Fruit fly (Drosophila melanogaster) whole organism, embryonic: ENCODE measurements around the gene CG15296.

ENCODE experiments used
- Atf3 ChIP-seq: fragments of 200-800 bp; sonication (Bioruptor generic); optimal IDR thresholded peaks from 3 replicates; lab custom pipeline; 2016; ENCODE audit warnings: missing biosample characterization, missing genetic modification characterization
- BtbVII ChIP-seq: fragments of 200-800 bp; sonication (Bioruptor generic); optimal IDR thresholded peaks from 3 replicates; lab custom pipeline; 2017; ENCODE audit warnings: missing biosample characterization, mild to moderate bottlenecking, missing genetic modification characterization
- CG10543 ChIP-seq: fragments of 200-800 bp; sonication (Bioruptor generic); optimal IDR thresholded peaks from 3 replicates; lab custom pipeline; 2017; ENCODE audit warnings: missing biosample characterization, mild to moderate bottlenecking, missing genetic modification characterization, moderate library complexity
- CG11504 ChIP-seq: fragments of 200-800 bp; sonication (Bioruptor generic); optimal IDR thresholded peaks from 3 replicates; lab custom pipeline; 2019; ENCODE audit warnings: missing biosample characterization, mild to moderate bottlenecking, missing genetic modification characterization, moderate library complexity
- CG1529 ChIP-seq: fragments of 200-800 bp; sonication (Bioruptor generic); optimal IDR thresholded peaks from 3 replicates; lab custom pipeline; 2018; ENCODE audit warnings: missing biosample characterization, missing genetic modification characterization
- CG17186 ChIP-seq: fragments of 200-800 bp; sonication (Bioruptor generic); optimal IDR thresholded peaks from 3 replicates; lab custom pipeline; 2017; ENCODE audit warnings: missing biosample characterization, missing genetic modification reagents, missing genetic modification characterization
- CG17612 ChIP-seq: fragments of 200-800 bp; sonication (Bioruptor generic); IDR thresholded peaks from 2 replicates; pipeline ENCODE4 v1.3.6; 2022; ENCODE audit warnings: missing biosample characterization, missing genetic modification characterization
- CG17802 ChIP-seq: fragments of 200-800 bp; sonication (Bioruptor generic); optimal IDR thresholded peaks from 2 replicates; lab custom pipeline; 2018; ENCODE audit warnings: missing biosample characterization, mild to moderate bottlenecking, missing genetic modification characterization, moderate library complexity
- CG17829 ChIP-seq: fragments of 200-800 bp; optimal IDR thresholded peaks from 2 replicates; lab custom pipeline; 2019; ENCODE audit warnings: missing biosample characterization, mild to moderate bottlenecking, missing genetic modification characterization, moderate library complexity
- CG18764 ChIP-seq: fragments of 200-800 bp; sonication (Bioruptor generic); optimal IDR thresholded peaks from 3 replicates; lab custom pipeline; 2016; ENCODE audit warnings: missing biosample characterization, missing genetic modification characterization
- CG31388 ChIP-seq: fragments of 200-800 bp; sonication (Bioruptor generic); optimal IDR thresholded peaks from 2 replicates; lab custom pipeline; 2016; ENCODE audit warnings: missing biosample characterization, missing genetic modification characterization
- CG3407 ChIP-seq: fragments of 200-800 bp; sonication (Bioruptor generic); optimal IDR thresholded peaks from 2 replicates; lab custom pipeline; 2018; ENCODE audit warnings: missing biosample characterization, mild to moderate bottlenecking, missing genetic modification characterization
- CG34376 ChIP-seq: fragments of 200-800 bp; sonication (Bioruptor generic); optimal IDR thresholded peaks from 2 replicates; lab custom pipeline; 2018; ENCODE audit warnings: missing biosample characterization, mild to moderate bottlenecking, missing genetic modification characterization
- CG7271 ChIP-seq: fragments of 200-800 bp; sonication (Bioruptor generic); optimal IDR thresholded peaks from 2 replicates; lab custom pipeline; 2018; ENCODE audit warnings: missing biosample characterization, mild to moderate bottlenecking, missing genetic modification characterization, moderate library complexity
- CG7556 ChIP-seq: fragments of 200-800 bp; sonication (Bioruptor generic); optimal IDR thresholded peaks from 2 replicates; lab custom pipeline; 2017; ENCODE audit warnings: missing biosample characterization, mild to moderate bottlenecking, missing genetic modification characterization
- CG8290 ChIP-seq, 3 experiments: fragments of 200-800 bp; sonication (Bioruptor generic); optimal IDR thresholded peaks; 2 replicates each; lab custom pipeline; 2016 to 2019; ENCODE audit warnings: missing biosample characterization in 3 of 3, missing genetic modification characterization in 3 of 3, mild to moderate bottlenecking in 2 of 3, moderate library complexity in 1 of 3
- CG8359 ChIP-seq: fragments of 200-800 bp; sonication (Bioruptor generic); optimal IDR thresholded peaks from 2 replicates; lab custom pipeline; 2017; ENCODE audit warnings: missing biosample characterization, mild to moderate bottlenecking, missing genetic modification characterization, borderline replicate concordance
- CG8765 ChIP-seq: fragments of 200-800 bp; sonication (Bioruptor generic); IDR thresholded peaks from 2 replicates; pipeline ENCODE4 v1.3.6; 2022; ENCODE audit warnings: missing biosample characterization, missing genetic modification characterization
- CG8944 ChIP-seq: fragments of 200-800 bp; sonication (Bioruptor generic); optimal IDR thresholded peaks from 3 replicates; lab custom pipeline; 2016; ENCODE audit warnings: missing biosample characterization, missing genetic modification characterization
- CG9797 ChIP-seq: fragments of 200-800 bp; sonication (Bioruptor generic); optimal IDR thresholded peaks from 3 replicates; lab custom pipeline; 2018; ENCODE audit warnings: missing biosample characterization, mild to moderate bottlenecking, missing genetic modification characterization
- CG9817 ChIP-seq: fragments of 200-800 bp; sonication (Bioruptor generic); optimal IDR thresholded peaks from 2 replicates; lab custom pipeline; 2018; ENCODE audit warnings: missing biosample characterization, mild to moderate bottlenecking, missing genetic modification characterization, moderate library complexity
- CG9932 ChIP-seq: fragments of 200-800 bp; sonication (Bioruptor generic); IDR thresholded peaks from 2 replicates; pipeline ENCODE4 v1.3.6; 2022; ENCODE audit warnings: missing biosample characterization, missing genetic modification characterization
- Dek ChIP-seq: fragments of 200-800 bp; sonication (Bioruptor generic); optimal IDR thresholded peaks from 3 replicates; lab custom pipeline; 2019; ENCODE audit warnings: missing biosample characterization, mild to moderate bottlenecking, missing genetic modification characterization, moderate library complexity
- Dip2 ChIP-seq: fragments of 200-800 bp; sonication (Bioruptor generic); IDR thresholded peaks from 2 replicates; pipeline ENCODE4 v1.3.6; 2022; ENCODE audit warnings: missing biosample characterization, missing genetic modification characterization
- Dp ChIP-seq: fragments of 200-800 bp; sonication (Bioruptor generic); optimal IDR thresholded peaks from 2 replicates; lab custom pipeline; 2018; ENCODE audit warnings: missing biosample characterization, mild to moderate bottlenecking, missing genetic modification characterization, moderate library complexity
- HLH54F ChIP-seq: fragments of 200-800 bp; sonication (Bioruptor generic); optimal IDR thresholded peaks from 3 replicates; lab custom pipeline; 2016; ENCODE audit warnings: missing biosample characterization, missing genetic modification characterization
- Hey ChIP-seq: fragments of 200-800 bp; sonication (Bioruptor generic); optimal IDR thresholded peaks from 3 replicates; lab custom pipeline; 2018; ENCODE audit warnings: missing biosample characterization, mild to moderate bottlenecking, missing genetic modification characterization
- Hr3 ChIP-seq: fragments of 200-800 bp; sonication (Bioruptor generic); optimal IDR thresholded peaks from 3 replicates; lab custom pipeline; 2016; ENCODE audit warnings: missing biosample characterization, missing genetic modification characterization
- Jarid2 ChIP-seq: fragments of 200-800 bp; sonication (Bioruptor generic); optimal IDR thresholded peaks from 3 replicates; lab custom pipeline; 2017; ENCODE audit warnings: mild to moderate bottlenecking, missing biosample characterization, missing genetic modification reagents, missing genetic modification characterization
- MBD-R2 ChIP-seq: fragments of 200-800 bp; sonication (Bioruptor generic); IDR thresholded peaks from 2 replicates; pipeline ENCODE4 v1.3.6; 2022; ENCODE audit warnings: missing biosample characterization, missing genetic modification characterization
- Mrtf ChIP-seq: fragments of 200-800 bp; sonication (Bioruptor generic); IDR thresholded peaks from 3 replicates; pipeline ENCODE4 v1.3.6; 2022; ENCODE audit warnings: missing biosample characterization, missing genetic modification characterization
- NC2β ChIP-seq: fragments of 200-800 bp; sonication (Bioruptor generic); optimal IDR thresholded peaks from 2 replicates; lab custom pipeline; 2016; ENCODE audit warnings: missing biosample characterization, missing genetic modification characterization
- Oli ChIP-seq: fragments of 200-800 bp; sonication (Bioruptor generic); optimal IDR thresholded peaks from 2 replicates; lab custom pipeline; 2018; ENCODE audit warnings: missing biosample characterization, mild to moderate bottlenecking, missing genetic modification characterization, moderate library complexity
- Ptx1 ChIP-seq: fragments of 200-800 bp; sonication (Bioruptor generic); IDR thresholded peaks from 2 replicates; pipeline ENCODE4 v1.3.6; 2022; ENCODE audit warnings: missing biosample characterization, missing genetic modification characterization
- Side ChIP-seq: fragments of 200-800 bp; sonication (Bioruptor generic); optimal IDR thresholded peaks from 2 replicates; lab custom pipeline; 2016; ENCODE audit warnings: missing biosample characterization, missing genetic modification characterization
- Taf1 ChIP-seq: fragments of 200-800 bp; sonication (Bioruptor generic); IDR thresholded peaks from 2 replicates; pipeline ENCODE4 v1.3.6; 2022; ENCODE audit warnings: missing biosample characterization, missing genetic modification characterization
- abd-A ChIP-seq: fragments of 200-800 bp; sonication (Bioruptor generic); optimal IDR thresholded peaks from 3 replicates; lab custom pipeline; 2019; ENCODE audit warnings: missing biosample characterization, mild to moderate bottlenecking, missing genetic modification characterization, moderate library complexity
- ara ChIP-seq: fragments of 200-800 bp; sonication (Bioruptor generic); IDR thresholded peaks from 2 replicates; pipeline ENCODE4 v1.3.6; 2022; ENCODE audit warnings: missing biosample characterization, missing genetic modification characterization
- bbx ChIP-seq: fragments of 200-800 bp; sonication (Bioruptor generic); IDR thresholded peaks from 2 replicates; pipeline ENCODE4 v1.3.6; 2022; ENCODE audit warnings: missing biosample characterization, missing genetic modification characterization; ENCODE audit not compliant: partially characterized antibody
- bowl ChIP-seq: fragments of 200-800 bp; sonication (Bioruptor generic); IDR thresholded peaks from 2 replicates; pipeline ENCODE4 v1.3.6; 2022; ENCODE audit warnings: missing biosample characterization, missing genetic modification characterization
- btn ChIP-seq: fragments of 200-800 bp; sonication (Bioruptor generic); optimal IDR thresholded peaks from 2 replicates; lab custom pipeline; 2016; ENCODE audit warnings: missing biosample characterization, missing genetic modification characterization
- cad ChIP-seq: fragments of >200 bp; optimal IDR thresholded peaks from 2 replicates; lab custom pipeline; 2017; ENCODE audit warnings: missing biosample characterization, missing genetic modification characterization
- cato ChIP-seq: fragments of 200-800 bp; sonication (Bioruptor generic); optimal IDR thresholded peaks from 2 replicates; lab custom pipeline; 2016; ENCODE audit warnings: missing biosample characterization, missing genetic modification characterization, borderline replicate concordance
- chn ChIP-seq: fragments of 200-800 bp; sonication (Bioruptor generic); optimal IDR thresholded peaks from 2 replicates; lab custom pipeline; 2016; ENCODE audit warnings: missing biosample characterization, missing genetic modification characterization
- crol ChIP-seq: fragments of 200-800 bp; sonication (Bioruptor generic); IDR thresholded peaks from 2 replicates; pipeline ENCODE4 v1.3.6; 2022; ENCODE audit warnings: missing biosample characterization, missing genetic modification characterization
- dan ChIP-seq: fragments of 200-800 bp; sonication (Bioruptor generic); IDR thresholded peaks from 2 replicates; pipeline ENCODE4 v1.3.6; 2022; ENCODE audit warnings: missing biosample characterization, missing genetic modification characterization
- hb ChIP-seq: fragments of 200-800 bp; sonication (Bioruptor generic); IDR thresholded peaks from 3 replicates; pipeline ENCODE4 v1.3.6; 2022; ENCODE audit warnings: missing biosample characterization, missing genetic modification characterization; ENCODE audit not compliant: partially characterized antibody
- ind ChIP-seq: fragments of 200-800 bp; sonication (Bioruptor generic); optimal IDR thresholded peaks from 3 replicates; lab custom pipeline; 2016; ENCODE audit warnings: missing biosample characterization, missing genetic modification characterization
- nau ChIP-seq: fragments of 200-800 bp; sonication (Bioruptor generic); optimal IDR thresholded peaks from 3 replicates; lab custom pipeline; 2017; ENCODE audit warnings: missing biosample characterization, mild to moderate bottlenecking, missing genetic modification characterization, missing genetic modification reagents
- row ChIP-seq: fragments of 200-800 bp; sonication (Bioruptor generic); IDR thresholded peaks from 3 replicates; pipeline ENCODE4 v1.3.6; 2022; ENCODE audit warnings: missing biosample characterization, missing genetic modification characterization
- run ChIP-seq: fragments of 200-800 bp; sonication (Bioruptor generic); optimal IDR thresholded peaks from 3 replicates; lab custom pipeline; 2018; ENCODE audit warnings: missing biosample characterization, mild to moderate bottlenecking, missing genetic modification characterization

The CG15296 gene

DNA sequence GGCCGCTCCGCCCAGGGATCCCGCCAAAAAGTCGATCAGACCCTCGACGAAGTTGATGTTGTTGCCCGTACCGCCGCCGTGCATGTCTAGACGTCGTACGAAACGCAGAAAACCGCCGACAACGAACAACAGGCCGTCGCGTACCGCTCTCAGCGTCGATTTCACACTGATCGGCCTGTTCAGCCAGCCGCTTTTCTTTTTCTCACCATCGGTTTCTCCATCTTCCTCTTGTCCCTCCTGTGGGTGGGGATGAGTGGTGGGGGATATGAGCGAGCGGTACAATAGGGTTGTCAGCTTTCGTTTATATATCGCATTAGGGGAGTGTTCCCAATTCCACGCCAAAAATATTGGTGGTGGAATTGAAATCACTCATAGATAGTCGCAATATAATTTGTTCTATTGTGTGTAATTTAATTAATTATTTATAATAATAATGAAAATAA lies 35.1 kb upstream of the CG15296 start (continued):
- TF ChIP-seq dan, result no peak
- no peak for TF ChIP-seq Dek (tag; lab: Kevin White, UChicago)
- TF ChIP-seq btn (GFP tag; lab: Kevin White, UChicago), result no peak
- peak; percentile 34 for TF ChIP-seq cato (GFP tag; lab: Kevin White, UChicago)
- TF ChIP-seq CG11504, result peak; percentile 48
- TF ChIP-seq ara (GFP tag; lab: Robert Waterston, UW), result no peak
- TF ChIP-seq MBD-R2 (GFP tag; lab: Robert Waterston, UW), result 0 out of 2 replicates have a peak, but pooled peaks have one; percentile 20
- no peak for TF ChIP-seq BtbVII (GFP tag; lab: Kevin White, UChicago)
- no peak for TF ChIP-seq Hey (tag; lab: Kevin White, UChicago)
- peak; percentile 1 for TF ChIP-seq HLH54F
- TF ChIP-seq CG8944 (GFP tag; lab: Kevin White, UChicago), result peak; percentile 9
- peak; percentile 30 for TF ChIP-seq Oli
- peak; percentile 36; the same call in 1 of the 2 replicates for TF ChIP-seq CG8765 (GFP tag; lab: Robert Waterston, UW)
- peak; percentile 23; the same call in 1 of the 3 replicates for TF ChIP-seq Mrtf (GFP tag; lab: Robert Waterston, UW)
- no peak for TF ChIP-seq CG9797
- no peak for TF ChIP-seq CG3407 (GFP tag; lab: Kevin White, UChicago)
- TF ChIP-seq CG1529 (GFP tag; lab: Kevin White, UChicago), result no peak
- no peak for TF ChIP-seq bowl
- no peak for TF ChIP-seq hb (GFP tag; lab: Robert Waterston, UW)
- no peak for TF ChIP-seq CG17829 (tag; lab: Kevin White, UChicago)
- TF ChIP-seq row (GFP tag; lab: Robert Waterston, UW), result peak; percentile 86
- no peak for TF ChIP-seq abd-A (tag; lab: Kevin White, UChicago)
- peak; percentile 46 for TF ChIP-seq bbx (GFP tag; lab: Robert Waterston, UW)
- TF ChIP-seq CG31388, result no peak
- TF ChIP-seq Taf1, result no peak
- TF ChIP-seq NC2β (GFP tag; lab: Kevin White, UChicago), result no peak
- TF ChIP-seq Atf3, result no peak
- TF ChIP-seq CG17612 (GFP tag; lab: Robert Waterston, UW), result no peak
- peak; percentile 76 for TF ChIP-seq CG9932 (GFP tag; lab: Robert Waterston, UW)
- peak; percentile 30 for TF ChIP-seq CG7556 (GFP tag; lab: Kevin White, UChicago)
- TF ChIP-seq CG34376 (GFP tag; lab: Kevin White, UChicago), result peak; percentile 38
- peak; percentile 3 for TF ChIP-seq CG18764
- no peak for TF ChIP-seq Dip2 (GFP tag; lab: Robert Waterston, UW)
- TF ChIP-seq CG7271 (tag; lab: Kevin White, UChicago), result no peak
- no peak for TF ChIP-seq Side (GFP tag; lab: Kevin White, UChicago)
- peak; percentile 48 for TF ChIP-seq Hr3 (GFP tag; lab: Kevin White, UChicago)
- no peak for TF ChIP-seq CG8359
- no peak for TF ChIP-seq Dp (GFP tag; lab: Kevin White, UChicago)
- TF ChIP-seq run (tag; lab: Kevin White, UChicago), result no peak
- peak; percentile 75 for TF ChIP-seq CG9817 (tag; lab: Kevin White, UChicago)
- TF ChIP-seq nau, result no peak
- TF ChIP-seq ind (GFP tag; lab: Kevin White, UChicago), result peak; percentile 66
- no peak for TF ChIP-seq CG17802 (tag; lab: Kevin White, UChicago)
- peak; percentile 59; the same call in 1 of the 2 replicates for TF ChIP-seq Ptx1 (GFP tag; lab: Robert Waterston, UW)
- no peak for TF ChIP-seq CG8290 (GFP tag; optimal IDR thresholded peaks at IDR 0.05; lab: Kevin White, UChicago)
- TF ChIP-seq CG8290 (tag; optimal IDR thresholded peaks at IDR 0.05; lab: Kevin White, UChicago), result peak in 1 of 2 experiments; percentile 58
- TF ChIP-seq CG10543, result no peak
- TF ChIP-seq crol (GFP tag; lab: Robert Waterston, UW), result peak; percentile 86
- TF ChIP-seq cad (GFP tag; lab: Kevin White, UChicago), result no peak
- TF ChIP-seq CG17186 (GFP tag; lab: Kevin White, UChicago), result no peak
- peak; percentile 75 for TF ChIP-seq Jarid2 (GFP tag; lab: Kevin White, UChicago)
- peak; percentile 45 for TF ChIP-seq chn (GFP tag; lab: Kevin White, UChicago)
